Worm (Caenorhabditis elegans) whole organism, L2 larva: ENCODE results near the gene srg-69.

ENCODE experiments used
- C34F6.9 ChIP-seq: fragments of 150-350 bp; optimal IDR thresholded peaks from 2 replicates; lab custom pipeline; 2014; ENCODE audit warnings: missing biosample characterization, missing genetic modification characterization
- F13H6.1 ChIP-seq: sonication (generic microtip); optimal IDR thresholded peaks from 2 replicates; lab custom pipeline; 2016; ENCODE audit warnings: missing genetic modification characterization, missing compliant biosample characterization
- R02D3.7 ChIP-seq: fragments of 150-350 bp; optimal IDR thresholded peaks from 2 replicates; lab custom pipeline; 2014; ENCODE audit warnings: missing biosample characterization, missing genetic modification characterization
- Y55F3AM.14 ChIP-seq: fragments of 200-800 bp; sonication (Bioruptor generic); optimal IDR thresholded peaks from 2 replicates; lab custom pipeline; 2018; ENCODE audit warnings: mild to moderate bottlenecking, missing genetic modification characterization, missing compliant biosample characterization
- ZK546.5 ChIP-seq: sonication (generic microtip); optimal IDR thresholded peaks from 2 replicates; lab custom pipeline; 2017; ENCODE audit warnings: missing biosample characterization, missing genetic modification characterization
- alr-1 ChIP-seq: fragments of 150-350 bp; optimal IDR thresholded peaks from 2 replicates; lab custom pipeline; 2014; ENCODE audit warnings: missing biosample characterization, missing genetic modification characterization
- aly-2 ChIP-seq: fragments of 150-350 bp; optimal IDR thresholded peaks from 2 replicates; lab custom pipeline; 2014; ENCODE audit warnings: missing biosample characterization, missing genetic modification characterization
- ama-1 ChIP-seq: fragments of 150-350 bp; optimal IDR thresholded peaks from 2 replicates; lab custom pipeline; 2018; ENCODE audit warnings: inconsistent platforms
- blmp-1 ChIP-seq: sonication (generic microtip); optimal IDR thresholded peaks from 2 replicates; lab custom pipeline; 2017; ENCODE audit warnings: missing genetic modification characterization, mild to moderate bottlenecking, missing compliant biosample characterization, antibody characterized with exemption, moderate library complexity; ENCODE audit not compliant: insufficient read depth
- ceh-16 ChIP-seq: fragments of 150-350 bp; optimal IDR thresholded peaks from 2 replicates; lab custom pipeline; 2014; ENCODE audit warnings: missing biosample characterization, missing genetic modification characterization
- ceh-82 ChIP-seq: fragments of 150-350 bp; optimal IDR thresholded peaks from 2 replicates; lab custom pipeline; 2014; ENCODE audit warnings: missing biosample characterization, missing genetic modification characterization
- crh-2 ChIP-seq: sonication (generic microtip); optimal IDR thresholded peaks from 2 replicates; lab custom pipeline; 2017; ENCODE audit warnings: missing biosample characterization, missing genetic modification characterization
- dmd-4 ChIP-seq: sonication (generic microtip); optimal IDR thresholded peaks from 2 replicates; lab custom pipeline; 2017; ENCODE audit warnings: missing biosample characterization, missing genetic modification characterization
- egl-27 ChIP-seq: sonication (generic microtip); optimal IDR thresholded peaks from 3 replicates; lab custom pipeline; 2017; ENCODE audit warnings: missing biosample characterization, missing genetic modification reagents, missing genetic modification characterization
- elt-1 ChIP-seq: fragments of 150-350 bp; optimal IDR thresholded peaks from 2 replicates; lab custom pipeline; 2014; ENCODE audit warnings: missing biosample characterization, missing genetic modification characterization
- fos-1 ChIP-seq: fragments of 150-350 bp; optimal IDR thresholded peaks from 2 replicates; lab custom pipeline; 2014; ENCODE audit warnings: missing biosample characterization, missing genetic modification characterization
- gmeb-1 ChIP-seq: fragments of 150-350 bp; optimal IDR thresholded peaks from 2 replicates; lab custom pipeline; 2014; ENCODE audit warnings: missing biosample characterization, missing genetic modification characterization
- lin-11 ChIP-seq: fragments of 150-350 bp; sonication (generic microtip); optimal IDR thresholded peaks from 2 replicates; lab custom pipeline; 2014; ENCODE audit warnings: missing biosample characterization, missing genetic modification characterization, inconsistent platforms, mixed read lengths
- lin-13 ChIP-seq: fragments of 150-350 bp; optimal IDR thresholded peaks from 2 replicates; lab custom pipeline; 2014; ENCODE audit warnings: missing biosample characterization, missing genetic modification reagents, missing genetic modification characterization
- lin-39 ChIP-seq: fragments of 150-350 bp; optimal IDR thresholded peaks from 2 replicates; lab custom pipeline; 2014; ENCODE audit warnings: missing biosample characterization, missing genetic modification reagents, missing genetic modification characterization
- lsy-2 ChIP-seq, 2 experiments: fragments of 150-350 bp in 1 of 2; sonication (generic microtip) in 1 of 2; optimal IDR thresholded peaks; 2 replicates each; lab custom pipeline; 2014 to 2017; ENCODE audit warnings: missing biosample characterization in 2 of 2, missing genetic modification characterization in 2 of 2
- mbf-1 ChIP-seq: sonication (generic microtip); optimal IDR thresholded peaks from 2 replicates; lab custom pipeline; 2017; ENCODE audit warnings: missing biosample characterization, missing genetic modification characterization
- mdl-1 ChIP-seq, 2 experiments: fragments of 150-350 bp in 1 of 2; sonication (generic microtip) in 1 of 2; optimal IDR thresholded peaks; 2 replicates each; lab custom pipeline; 2017; ENCODE audit warnings: missing biosample characterization in 2 of 2, missing genetic modification characterization in 2 of 2
- nhr-10 ChIP-seq: sonication (generic microtip); optimal IDR thresholded peaks from 2 replicates; lab custom pipeline; 2017; ENCODE audit warnings: missing biosample characterization, missing genetic modification characterization
- nhr-11 ChIP-seq: fragments of 150-350 bp; optimal IDR thresholded peaks from 2 replicates; lab custom pipeline; 2014; ENCODE audit warnings: missing biosample characterization, missing genetic modification characterization
- nhr-12 ChIP-seq: fragments of 150-350 bp; optimal IDR thresholded peaks from 2 replicates; lab custom pipeline; 2014; ENCODE audit warnings: missing biosample characterization, missing genetic modification characterization
- nhr-129 ChIP-seq: fragments of 150-350 bp; optimal IDR thresholded peaks from 2 replicates; lab custom pipeline; 2014; ENCODE audit warnings: missing biosample characterization, missing genetic modification characterization
- nhr-21 ChIP-seq: fragments of 150-350 bp; optimal IDR thresholded peaks from 2 replicates; lab custom pipeline; 2014; ENCODE audit warnings: missing biosample characterization, missing genetic modification characterization
- nhr-23 ChIP-seq: fragments of 150-350 bp; optimal IDR thresholded peaks from 2 replicates; lab custom pipeline; 2014; ENCODE audit warnings: missing biosample characterization, missing genetic modification reagents, missing genetic modification characterization
- nhr-237 ChIP-seq: fragments of 150-350 bp; optimal IDR thresholded peaks from 2 replicates; lab custom pipeline; 2014; ENCODE audit warnings: missing biosample characterization, missing genetic modification characterization
- nhr-25 ChIP-seq: fragments of 150-350 bp; sonication (generic microtip); optimal IDR thresholded peaks from 3 replicates; lab custom pipeline; 2014; ENCODE audit warnings: missing biosample characterization, missing genetic modification characterization
- nhr-6 ChIP-seq: fragments of 150-350 bp; optimal IDR thresholded peaks from 2 replicates; lab custom pipeline; 2014; ENCODE audit warnings: missing biosample characterization, missing genetic modification characterization
- peb-1 ChIP-seq: fragments of 150-350 bp; optimal IDR thresholded peaks from 2 replicates; lab custom pipeline; 2014; ENCODE audit warnings: missing biosample characterization, missing genetic modification characterization
- sem-4 ChIP-seq: fragments of 150-350 bp; optimal IDR thresholded peaks from 2 replicates; lab custom pipeline; 2014; ENCODE audit warnings: missing biosample characterization, missing genetic modification reagents, missing genetic modification characterization
- skn-1 ChIP-seq: sonication (generic microtip); optimal IDR thresholded peaks from 2 replicates; lab custom pipeline; 2017; ENCODE audit warnings: missing biosample characterization, missing genetic modification characterization
- sma-3 ChIP-seq: sonication (generic microtip); optimal IDR thresholded peaks from 2 replicates; lab custom pipeline; 2016; ENCODE audit warnings: missing genetic modification reagents, missing genetic modification characterization, missing compliant biosample characterization
- sma-9 ChIP-seq, 2 experiments: fragments of 150-350 bp in 1 of 2; sonication (generic microtip) in 1 of 2; optimal IDR thresholded peaks; 2 replicates each; lab custom pipeline; 2014 to 2016; ENCODE audit warnings: missing genetic modification characterization in 2 of 2, mild to moderate bottlenecking in 1 of 2, missing biosample characterization in 1 of 2, missing compliant biosample characterization in 1 of 2, missing genetic modification reagents in 1 of 2, moderate library complexity in 1 of 2
- snpc-4 ChIP-seq: fragments of 150-350 bp; optimal IDR thresholded peaks from 2 replicates; lab custom pipeline; 2014; ENCODE audit warnings: missing biosample characterization, missing genetic modification characterization
- unc-39 ChIP-seq: fragments of 150-350 bp; optimal IDR thresholded peaks from 2 replicates; lab custom pipeline; 2014; ENCODE audit warnings: missing biosample characterization, missing genetic modification characterization
- unc-55 ChIP-seq: fragments of 150-350 bp; sonication (generic microtip); optimal IDR thresholded peaks from 3 replicates; lab custom pipeline; 2014; ENCODE audit warnings: missing biosample characterization, missing genetic modification reagents, missing genetic modification characterization
- unc-62 ChIP-seq: fragments of 150-350 bp; optimal IDR thresholded peaks from 2 replicates; lab custom pipeline; 2014; ENCODE audit warnings: missing biosample characterization, missing genetic modification reagents, missing genetic modification characterization
- zag-1 ChIP-seq: fragments of 150-350 bp; optimal IDR thresholded peaks from 2 replicates; lab custom pipeline; 2014; ENCODE audit warnings: missing biosample characterization, missing genetic modification characterization
- ztf-1 ChIP-seq: fragments of 200-800 bp; sonication (Bioruptor generic); conservative IDR thresholded peaks from 2 replicates; pipeline ENCODE4 v1.3.6; 2022; ENCODE audit warnings: missing genetic modification characterization, missing compliant biosample characterization
- ztf-11 ChIP-seq: sonication (generic microtip); optimal IDR thresholded peaks from 2 replicates; lab custom pipeline; 2017; ENCODE audit warnings: missing biosample characterization, missing genetic modification characterization
- ztf-4 ChIP-seq: fragments of 150-350 bp; optimal IDR thresholded peaks from 2 replicates; lab custom pipeline; 2014; ENCODE audit warnings: missing biosample characterization, missing genetic modification characterization

Gene srg-69

DNA sequence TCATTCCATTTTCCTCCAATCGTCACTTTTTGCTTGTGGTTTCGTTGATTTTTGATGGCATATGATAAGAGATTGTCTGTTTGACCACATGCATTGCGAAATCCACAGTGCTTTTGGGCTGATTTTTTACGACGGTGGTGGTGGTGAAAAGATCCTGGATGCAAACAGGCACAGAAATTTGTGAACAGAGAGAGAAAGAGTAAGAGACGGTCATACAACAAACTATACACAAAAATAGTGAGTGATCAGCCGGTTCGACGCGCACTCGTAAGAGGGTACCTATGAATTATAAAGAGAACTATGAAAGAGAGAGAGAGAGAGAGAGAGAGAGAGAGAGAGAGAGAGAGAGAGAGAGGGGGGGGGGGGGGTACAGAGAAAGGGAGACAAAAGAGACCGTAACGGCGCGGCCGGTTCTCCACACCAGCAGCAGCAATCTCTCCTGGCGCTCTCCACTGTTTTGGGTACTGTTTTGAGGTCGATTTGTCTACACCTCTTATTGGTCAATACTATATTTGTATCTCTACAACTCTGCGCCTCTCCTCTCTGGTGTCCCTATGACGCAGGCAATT lies 33.7 kb upstream of the srg-69 start:
- TF ChIP-seq sem-4, result no peak
- TF ChIP-seq peb-1 (tag; lab: Kevin White, UChicago), result no peak
- no peak for TF ChIP-seq zag-1 (tag; lab: Kevin White, UChicago)
- TF ChIP-seq mdl-1 (tag; optimal IDR thresholded peaks at IDR 0.05; lab: Kevin White, UChicago), result no peak
- TF ChIP-seq lin-13 (GFP tag; lab: Kevin White, UChicago), result no peak
- TF ChIP-seq egl-27 (tag; lab: Kevin White, UChicago), result no peak
- TF ChIP-seq fos-1 (tag; lab: Kevin White, UChicago), result peak; percentile 44
- no peak for TF ChIP-seq nhr-6 (tag; lab: Kevin White, UChicago)
- no peak for TF ChIP-seq aly-2 (tag; lab: Kevin White, UChicago)
- TF ChIP-seq ztf-1 (GFP tag; lab: Robert Waterston, UW), result no peak
- no peak for TF ChIP-seq ZK546.5 (tag; lab: Kevin White, UChicago)
- TF ChIP-seq nhr-21 (tag; lab: Kevin White, UChicago), result peak; percentile 61
- TF ChIP-seq Y55F3AM.14, result peak; percentile 80
- TF ChIP-seq unc-62 (GFP tag; lab: Kevin White, UChicago), result no peak
- TF ChIP-seq lin-39 (tag; lab: Kevin White, UChicago), result no peak
- TF ChIP-seq C34F6.9 (tag; lab: Kevin White, UChicago), result no peak
- TF ChIP-seq R02D3.7, result no peak
- TF ChIP-seq nhr-11, result no peak
- no peak for TF ChIP-seq ztf-11 (tag; lab: Kevin White, UChicago)
- no peak for TF ChIP-seq nhr-237
- peak; percentile 81 for TF ChIP-seq blmp-1 (tag; lab: Kevin White, UChicago)
- peak; percentile 91 for TF ChIP-seq sma-9 (GFP tag; optimal IDR thresholded peaks at IDR 0.05; lab: Kevin White, UChicago)
- no peak for TF ChIP-seq sma-9 (tag; optimal IDR thresholded peaks at IDR 0.05; lab: Kevin White, UChicago)
- no peak for TF ChIP-seq snpc-4 (tag; lab: Kevin White, UChicago)
- no peak for TF ChIP-seq ceh-82 (tag; lab: Kevin White, UChicago)
- TF ChIP-seq unc-55 (GFP tag; lab: Kevin White, UChicago), result no peak
- TF ChIP-seq elt-1 (tag; lab: Kevin White, UChicago), result no peak
- TF ChIP-seq nhr-129 (tag; lab: Kevin White, UChicago), result peak; percentile 49
- no peak for TF ChIP-seq lin-11 (tag; lab: Kevin White, UChicago)
- peak; percentile 86 for TF ChIP-seq F13H6.1 (tag; lab: Kevin White, UChicago)
- TF ChIP-seq skn-1 (tag; lab: Kevin White, UChicago), result no peak
- no peak for TF ChIP-seq mbf-1 (tag; lab: Kevin White, UChicago)
- TF ChIP-seq nhr-10 (tag; lab: Kevin White, UChicago), result no peak
- no peak for TF ChIP-seq unc-39 (tag; lab: Kevin White, UChicago)
- TF ChIP-seq ztf-4 (tag; lab: Kevin White, UChicago), result no peak
- TF ChIP-seq alr-1, result no peak
- TF ChIP-seq nhr-23, result no peak
- peak; percentile 57 for TF ChIP-seq gmeb-1
- TF ChIP-seq lsy-2 (tag; optimal IDR thresholded peaks at IDR 0.05; lab: Kevin White, UChicago), result peak in 1 of 2 experiments; percentile 45
- no peak for TF ChIP-seq ama-1 (lab: Kevin White, UChicago)
- peak; percentile 89 for TF ChIP-seq nhr-25 (tag; lab: Kevin White, UChicago)
- TF ChIP-seq sma-3 (GFP tag; lab: Kevin White, UChicago), result peak; percentile 55
- TF ChIP-seq nhr-12 (tag; lab: Kevin White, UChicago), result no peak
- no peak for TF ChIP-seq crh-2
- no peak for TF ChIP-seq dmd-4 (tag; lab: Kevin White, UChicago)
- peak; percentile 50 for TF ChIP-seq ceh-16 (tag; lab: Kevin White, UChicago)
- TF ChIP-seq, all 48 proteins: peak for 12
